Fruit fly (Drosophila melanogaster): ENCODE measurements around the gene Cpr65Ax2.
"Not testable (repeated sequence)": the region's sequence is repeated elsewhere in the genome, so short reads cannot be mapped to it uniquely, and the experiment has no call there.

DNA sequence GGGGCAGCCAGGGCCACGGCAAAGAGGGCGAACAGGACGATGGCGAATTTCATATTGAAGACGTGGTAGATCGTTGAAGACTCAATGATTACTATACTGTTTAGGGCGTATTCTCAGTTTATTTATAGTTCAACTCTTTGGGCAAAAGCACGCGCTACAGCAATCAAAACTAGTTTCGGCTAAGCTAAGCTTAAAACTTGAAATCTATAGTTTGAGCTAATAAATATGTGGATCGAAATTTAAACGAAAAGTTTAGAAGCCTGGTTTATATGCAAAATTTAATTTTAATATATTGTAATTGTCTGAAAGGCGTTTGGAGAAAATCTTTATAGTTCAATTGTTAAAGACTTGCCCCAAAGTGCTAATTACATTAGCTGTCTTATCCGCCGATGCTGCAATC lies 2.8 kb downstream of the Cpr65Ax2 start, which contains the start of gene Cpr65Ax1:
- not testable (repeated sequence) for TF ChIP-seq Dfd (GFP tag; optimal IDR thresholded peaks at IDR 0.05); Hr78 (GFP tag; optimal IDR thresholded peaks at IDR 0.05); Myc (optimal IDR thresholded peaks at IDR 0.05); tai (GFP tag; optimal IDR thresholded peaks at IDR 0.05); woc (GFP tag; optimal IDR thresholded peaks at IDR 0.05); Hr83 (GFP tag; optimal IDR thresholded peaks at IDR 0.05; ENCODE audit: poor library complexity, severe bottlenecking); usp (GFP tag; optimal IDR thresholded peaks at IDR 0.05); dmrt93B (GFP tag; optimal IDR thresholded peaks at IDR 0.05); jim (GFP tag; optimal IDR thresholded peaks at IDR 0.05); rgr (GFP tag; optimal IDR thresholded peaks at IDR 0.05)
